Worm (Caenorhabditis elegans) whole organism, L4 larva: Measurements from ENCODE around the gene Y102A5C.2.
A peak's percentile ranks its signal among the peaks of the same experiment; 100 is the strongest.

Experiments
- F37D6.2 ChIP-seq: sonication (generic microtip); optimal IDR thresholded peaks from 2 replicates; lab custom pipeline; 2016; ENCODE audit warnings: mild to moderate bottlenecking, missing genetic modification characterization, missing compliant biosample characterization
- F49E8.2 ChIP-seq: sonication (generic microtip); optimal IDR thresholded peaks from 2 replicates; lab custom pipeline; 2016; ENCODE audit warnings: missing compliant biosample characterization, mild to moderate bottlenecking, missing genetic modification characterization, borderline replicate concordance
- R02D3.7 ChIP-seq: fragments of 150-350 bp; sonication (generic microtip); optimal IDR thresholded peaks from 3 replicates; lab custom pipeline; 2014; ENCODE audit warnings: missing biosample characterization, missing genetic modification characterization
- T20F7.1 ChIP-seq: fragments of 200-800 bp; sonication (Bioruptor generic); optimal IDR thresholded peaks from 2 replicates; lab custom pipeline; 2018; ENCODE audit warnings: mild to moderate bottlenecking, missing genetic modification characterization, missing compliant biosample characterization
- T26A8.4 ChIP-seq: fragments of 200-800 bp; sonication (Bioruptor generic); IDR thresholded peaks from 2 replicates; pipeline ENCODE4 v1.3.6; 2022; ENCODE audit warnings: missing genetic modification characterization, missing compliant biosample characterization
- Y105C5A.15 ChIP-seq: fragments of 200-800 bp; sonication (Bioruptor generic); IDR thresholded peaks from 2 replicates; pipeline ENCODE4 v1.3.6; 2022; ENCODE audit warnings: missing genetic modification characterization, missing compliant biosample characterization
- Y48G9A.11 ChIP-seq: fragments of 200-800 bp; sonication (Bioruptor generic); IDR thresholded peaks from 2 replicates; pipeline ENCODE4 v1.3.6; 2022; ENCODE audit warnings: missing genetic modification reagents, missing genetic modification characterization, missing compliant biosample characterization
- aha-1 ChIP-seq: fragments of 150-350 bp; peaks from one replicate; lab custom pipeline; 2014; ENCODE audit warnings: missing biosample characterization, missing genetic modification characterization
- ama-1 ChIP-seq: fragments of 150-350 bp; optimal IDR thresholded peaks from 2 replicates; lab custom pipeline; 2014; ENCODE audit warnings: inconsistent platforms, mixed read lengths
- attf-4 ChIP-seq: sonication (generic microtip); optimal IDR thresholded peaks from 3 replicates; lab custom pipeline; 2017; ENCODE audit warnings: missing biosample characterization, missing genetic modification characterization
- ceh-20 ChIP-seq: fragments of 200-800 bp; sonication (Bioruptor generic); IDR thresholded peaks from 2 replicates; pipeline ENCODE4 v1.3.6; 2022; ENCODE audit warnings: missing genetic modification reagents, missing genetic modification characterization, missing compliant biosample characterization
- ces-1 ChIP-seq: fragments of 150-350 bp; sonication (generic microtip); optimal IDR thresholded peaks from 4 replicates; lab custom pipeline; 2014; ENCODE audit warnings: missing biosample characterization, missing genetic modification reagents, missing genetic modification characterization
- daf-16 ChIP-seq, 3 experiments: sonication (generic microtip); optimal IDR thresholded peaks; 2 replicates each; lab custom pipeline; 2016 to 2017; ENCODE audit warnings: missing genetic modification characterization in 3 of 3, missing genetic modification reagents in 3 of 3, mild to moderate bottlenecking in 2 of 3, missing compliant biosample characterization in 2 of 3, missing biosample characterization in 1 of 3, moderate library complexity in 1 of 3
- daf-19 ChIP-seq: fragments of 200-800 bp; sonication (Bioruptor generic); conservative IDR thresholded peaks from 2 replicates; pipeline ENCODE4 v1.3.6; 2022; ENCODE audit warnings: missing genetic modification characterization, missing compliant biosample characterization
- dmd-6 ChIP-seq: fragments of 200-800 bp; sonication (Bioruptor generic); IDR thresholded peaks from 2 replicates; pipeline ENCODE4 v1.3.6; 2022; ENCODE audit warnings: missing genetic modification reagents, missing genetic modification characterization, missing compliant biosample characterization
- dmd-8 ChIP-seq: fragments of 200-800 bp; sonication (Bioruptor generic); IDR thresholded peaks from 2 replicates; pipeline ENCODE4 v1.3.6; 2022; ENCODE audit warnings: missing genetic modification characterization, missing compliant biosample characterization
- dpl-1 ChIP-seq: fragments of 150-350 bp; optimal IDR thresholded peaks from 2 replicates; lab custom pipeline; 2014; ENCODE audit warnings: missing biosample characterization, missing genetic modification reagents, missing genetic modification characterization
- duxl-1 ChIP-seq: sonication (generic microtip); optimal IDR thresholded peaks from 2 replicates; lab custom pipeline; 2016; ENCODE audit warnings: mild to moderate bottlenecking, missing genetic modification characterization, moderate library complexity, missing compliant biosample characterization; ENCODE audit not compliant: poor library complexity
- dve-1 ChIP-seq: sonication (generic microtip); optimal IDR thresholded peaks from 2 replicates; lab custom pipeline; 2017; ENCODE audit warnings: antibody characterized with exemption, mild to moderate bottlenecking, missing genetic modification characterization, missing compliant biosample characterization; ENCODE audit not compliant: insufficient read depth
- egl-43 ChIP-seq: fragments of 200-800 bp; sonication (Bioruptor generic); IDR thresholded peaks from 2 replicates; pipeline ENCODE4 v1.3.6; 2022; ENCODE audit warnings: missing genetic modification reagents, missing genetic modification characterization, missing compliant biosample characterization
- fkh-10 ChIP-seq: fragments of 150-350 bp; optimal IDR thresholded peaks from 2 replicates; lab custom pipeline; 2014; ENCODE audit warnings: missing biosample characterization, missing genetic modification reagents, missing genetic modification characterization
- gei-8 ChIP-seq: fragments of 200-800 bp; sonication (Bioruptor generic); optimal IDR thresholded peaks from 2 replicates; lab custom pipeline; 2018; ENCODE audit warnings: mild to moderate bottlenecking, missing genetic modification characterization, missing compliant biosample characterization
- hlh-11 ChIP-seq: fragments of 200-800 bp; sonication (Bioruptor generic); optimal IDR thresholded peaks from 2 replicates; lab custom pipeline; 2018; ENCODE audit warnings: mild to moderate bottlenecking, missing genetic modification characterization, missing compliant biosample characterization
- lim-7 ChIP-seq: fragments of 200-800 bp; sonication (Bioruptor generic); IDR thresholded peaks from 2 replicates; pipeline ENCODE4 v1.3.6; 2022; ENCODE audit warnings: missing genetic modification characterization, missing compliant biosample characterization
- lin-1 ChIP-seq: fragments of 200-800 bp; sonication (Bioruptor generic); IDR thresholded peaks from 2 replicates; pipeline ENCODE4 v1.3.6; 2022; ENCODE audit warnings: missing genetic modification reagents, missing genetic modification characterization, missing compliant biosample characterization
- lin-13 ChIP-seq: fragments of 150-350 bp; optimal IDR thresholded peaks from 2 replicates; lab custom pipeline; 2014; ENCODE audit warnings: missing biosample characterization, missing genetic modification reagents, missing genetic modification characterization
- lin-29 ChIP-seq: fragments of 200-800 bp; sonication (Bioruptor generic); IDR thresholded peaks from 2 replicates; pipeline ENCODE4 v1.3.6; 2022; ENCODE audit warnings: missing genetic modification reagents, missing genetic modification characterization, missing compliant biosample characterization
- lin-38 ChIP-seq: fragments of 200-800 bp; sonication (Bioruptor generic); IDR thresholded peaks from 2 replicates; pipeline ENCODE4 v1.3.6; 2022; ENCODE audit warnings: missing genetic modification reagents, missing genetic modification characterization, missing compliant biosample characterization
- mdt-29 ChIP-seq: fragments of 200-800 bp; sonication (Bioruptor generic); IDR thresholded peaks from 2 replicates; pipeline ENCODE4 v1.3.6; 2022; ENCODE audit warnings: missing genetic modification reagents, missing genetic modification characterization, missing compliant biosample characterization
- mep-1 ChIP-seq: fragments of 150-350 bp; sonication (generic microtip); optimal IDR thresholded peaks from 3 replicates; lab custom pipeline; 2014; ENCODE audit warnings: missing biosample characterization, missing genetic modification characterization
- mxl-2 ChIP-seq: fragments of 200-800 bp; sonication (Bioruptor generic); conservative IDR thresholded peaks from 2 replicates; pipeline ENCODE4 v1.3.6; 2022; ENCODE audit warnings: missing genetic modification reagents, missing genetic modification characterization, missing compliant biosample characterization
- nhr-102 ChIP-seq: sonication (generic microtip); optimal IDR thresholded peaks from 2 replicates; lab custom pipeline; 2016; ENCODE audit warnings: mild to moderate bottlenecking, missing genetic modification characterization, moderate library complexity, missing compliant biosample characterization
- nhr-11 ChIP-seq: fragments of 150-350 bp; optimal IDR thresholded peaks from 2 replicates; lab custom pipeline; 2014; ENCODE audit warnings: missing biosample characterization, missing genetic modification characterization
- nhr-28 ChIP-seq: fragments of 150-350 bp; optimal IDR thresholded peaks from 2 replicates; lab custom pipeline; 2014; ENCODE audit warnings: missing biosample characterization, missing genetic modification characterization
- nhr-41 ChIP-seq: fragments of 200-800 bp; sonication (Bioruptor generic); IDR thresholded peaks from 2 replicates; pipeline ENCODE4 v1.3.6; 2022; ENCODE audit warnings: missing genetic modification reagents, missing genetic modification characterization, missing compliant biosample characterization
- nhr-42 ChIP-seq: fragments of 200-800 bp; sonication (Bioruptor generic); IDR thresholded peaks from 2 replicates; pipeline ENCODE4 v1.3.6; 2022; ENCODE audit warnings: missing genetic modification characterization, missing compliant biosample characterization
- nhr-6 ChIP-seq: fragments of 150-350 bp; optimal IDR thresholded peaks from 2 replicates; lab custom pipeline; 2014; ENCODE audit warnings: missing biosample characterization, missing genetic modification characterization
- nhr-77 ChIP-seq: fragments of 150-350 bp; optimal IDR thresholded peaks from 2 replicates; lab custom pipeline; 2014; ENCODE audit warnings: missing biosample characterization, missing genetic modification characterization
- pha-4 ChIP-seq, 2 experiments: fragments of 150-350 bp in 1 of 2; fragments of 200-800 bp in 1 of 2; sonication (Bioruptor generic) in 1 of 2; IDR thresholded peaks in 1 of 2; optimal IDR thresholded peaks in 1 of 2; 2 replicates each; pipeline versions ENCODE4 v1.3.6 to Lab custom; 2014 to 2022; ENCODE audit warnings: missing genetic modification characterization in 2 of 2, missing genetic modification reagents in 2 of 2, missing biosample characterization in 1 of 2, missing compliant biosample characterization in 1 of 2
- php-3 ChIP-seq: fragments of 200-800 bp; sonication (Bioruptor generic); IDR thresholded peaks from 2 replicates; pipeline ENCODE4 v1.3.6; 2022; ENCODE audit warnings: missing genetic modification reagents, missing genetic modification characterization, missing compliant biosample characterization
- snpc-1.2 ChIP-seq: fragments of 200-800 bp; sonication (Bioruptor generic); IDR thresholded peaks from 2 replicates; pipeline ENCODE4 v1.3.6; 2022; ENCODE audit warnings: missing genetic modification reagents, missing genetic modification characterization, missing compliant biosample characterization
- spr-1 ChIP-seq: sonication (generic microtip); optimal IDR thresholded peaks from 2 replicates; lab custom pipeline; 2016; ENCODE audit warnings: mild to moderate bottlenecking, missing genetic modification characterization, missing compliant biosample characterization
- unc-62 ChIP-seq, 3 experiments: fragments of 150-350 bp in 1 of 3; sonication (generic microtip); optimal IDR thresholded peaks in 2 of 3; peaks in 1 of 3; 1 replicate in 1 of 3; 2 replicates in 2 of 3; lab custom pipeline; 2014 to 2017; ENCODE audit warnings: missing biosample characterization in 3 of 3, missing genetic modification characterization in 3 of 3, missing genetic modification reagents in 3 of 3, missing genotype in 1 of 3
- vab-7 ChIP-seq: fragments of 200-800 bp; sonication (Bioruptor generic); IDR thresholded peaks from 2 replicates; pipeline ENCODE4 v1.3.6; 2022; ENCODE audit warnings: missing genetic modification reagents, missing genetic modification characterization, missing compliant biosample characterization
- zfp-2 ChIP-seq: sonication (generic microtip); optimal IDR thresholded peaks from 2 replicates; lab custom pipeline; 2016; ENCODE audit warnings: mild to moderate bottlenecking, missing genetic modification characterization, missing compliant biosample characterization
- zip-11 ChIP-seq: fragments of 200-800 bp; sonication (Bioruptor generic); IDR thresholded peaks from 2 replicates; pipeline ENCODE4 v1.3.6; 2022; ENCODE audit warnings: missing genetic modification characterization, missing compliant biosample characterization
- ztf-11 ChIP-seq: fragments of 150-350 bp; optimal IDR thresholded peaks from 2 replicates; lab custom pipeline; 2014; ENCODE audit warnings: missing biosample characterization, missing genetic modification characterization
- ztf-7 ChIP-seq: fragments of 150-350 bp; optimal IDR thresholded peaks from 2 replicates; lab custom pipeline; 2014; ENCODE audit warnings: missing biosample characterization, missing genetic modification characterization

Gene Y102A5C.2

DNA sequence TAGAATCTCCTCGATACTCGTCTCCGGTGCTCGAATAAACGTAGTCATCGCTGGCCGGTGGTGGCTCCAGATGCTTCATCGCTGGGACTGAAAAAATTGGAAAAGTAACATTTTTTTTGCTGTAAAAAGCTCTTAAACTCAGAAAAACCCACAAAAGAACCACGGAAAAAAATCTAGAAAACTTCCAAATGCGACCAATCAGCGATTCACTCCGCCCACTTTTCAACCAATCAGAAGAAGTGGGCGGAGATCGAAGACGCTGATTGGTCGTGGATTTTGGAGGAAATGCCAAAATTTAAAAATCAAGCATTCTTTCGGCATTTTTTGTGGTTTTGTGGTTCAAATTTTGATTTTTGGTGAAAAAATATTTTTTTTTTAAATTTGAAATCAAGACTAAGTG, 40.4 kb downstream of the Y102A5C.2 start:
- TF ChIP-seq mxl-2 (GFP tag; lab: Robert Waterston, UW) (no peak), php-3 (GFP tag; lab: Robert Waterston, UW) (no peak), zip-11 (GFP tag; lab: Robert Waterston, UW) (no peak), unc-62 (GFP tag; optimal IDR thresholded peaks at IDR 0.05 in 1 of 2; lab: Kevin White, UChicago) (peak in 1 of 2 experiments; percentile 30), unc-62 (tag; optimal IDR thresholded peaks at IDR 0.05; lab: Kevin White, UChicago) (no peak), nhr-28 (tag; lab: Kevin White, UChicago) (no peak), fkh-10 (GFP tag; lab: Kevin White, UChicago) (no peak), aha-1 (no peak), lin-1 (GFP tag; lab: Robert Waterston, UW) (no peak)

DNA sequence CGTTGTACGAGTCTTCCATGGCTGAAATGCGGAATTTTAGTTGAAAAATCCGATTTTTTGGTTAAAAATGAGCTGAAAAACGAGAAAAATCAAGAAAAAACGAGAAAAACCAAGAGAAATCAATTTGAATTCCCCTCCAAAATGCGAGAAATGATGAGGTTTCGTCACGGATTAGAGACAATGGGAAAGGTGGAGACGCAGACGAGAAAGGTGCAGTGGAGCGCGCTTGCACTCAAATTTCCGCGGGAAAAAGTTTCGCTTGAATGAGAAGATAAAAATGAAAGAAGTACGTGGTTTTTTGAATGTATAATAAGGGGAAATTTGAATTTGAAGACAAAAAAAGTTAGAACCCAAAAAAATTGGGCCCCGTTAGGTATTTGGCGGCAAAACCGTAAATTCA, 47.1 kb downstream of the Y102A5C.2 start, which contains the start of gene efl-1:
efl-1 (minus strand) TSS at position 21 of the 400 bp plus-strand sequence.
- peak; percentile 87 for TF ChIP-seq nhr-77 (tag; lab: Kevin White, UChicago)
- TF ChIP-seq ztf-11 (tag; lab: Kevin White, UChicago) = no peak
- TF ChIP-seq spr-1 (tag; lab: Kevin White, UChicago) = peak; percentile 54
- no peak for TF ChIP-seq nhr-41 (GFP tag; lab: Robert Waterston, UW)
- TF ChIP-seq daf-16 (GFP tag; optimal IDR thresholded peaks at IDR 0.05; lab: Kevin White, UChicago) = peak in 1 of 2 experiments; percentile 25
- TF ChIP-seq daf-16 (tag; optimal IDR thresholded peaks at IDR 0.05; lab: Kevin White, UChicago) = peak; percentile 31
- no peak; the same call in none of the 2 replicates for TF ChIP-seq dmd-6
- peak; percentile 55 for TF ChIP-seq F37D6.2 (tag; lab: Kevin White, UChicago)
- TF ChIP-seq zip-11 (GFP tag; lab: Robert Waterston, UW) = no peak
- TF ChIP-seq ztf-7 (tag; lab: Kevin White, UChicago) = peak; percentile 80
- no peak for TF ChIP-seq R02D3.7 (tag; lab: Kevin White, UChicago)
- TF ChIP-seq dve-1 (tag; lab: Kevin White, UChicago) = peak; percentile 89
- TF ChIP-seq gei-8 (GFP tag; lab: Kevin White, UChicago) = no peak
- 0 out of 2 replicates have a peak, but pooled peaks have one; percentile 8 for TF ChIP-seq Y48G9A.11
- no peak for TF ChIP-seq attf-4 (tag; lab: Kevin White, UChicago)
- no peak for TF ChIP-seq lim-7 (GFP tag; lab: Robert Waterston, UW)
- TF ChIP-seq F49E8.2 = peak; percentile 12
- no peak for TF ChIP-seq snpc-1.2 (GFP tag; lab: Robert Waterston, UW)
- TF ChIP-seq Y105C5A.15 (GFP tag; lab: Robert Waterston, UW) = no peak
- TF ChIP-seq nhr-102 (tag; lab: Kevin White, UChicago) = peak; percentile 79
- peak; percentile 45; the same call in 1 of the 2 replicates for TF ChIP-seq vab-7 (GFP tag; lab: Robert Waterston, UW)
- TF ChIP-seq nhr-6 = peak; percentile 94
- peak; percentile 64; the same call in 1 of the 2 replicates for TF ChIP-seq mdt-29 (GFP tag; lab: Robert Waterston, UW)
- no peak for TF ChIP-seq dmd-8 (GFP tag; lab: Robert Waterston, UW)
- peak; percentile 95 for TF ChIP-seq duxl-1 (tag; lab: Kevin White, UChicago)
- peak; percentile 90 for TF ChIP-seq ceh-20
- TF ChIP-seq hlh-11 = peak; percentile 77
- TF ChIP-seq dpl-1 (GFP tag; lab: Kevin White, UChicago) = peak; percentile 100
- peak; percentile 78 for TF ChIP-seq nhr-11 (tag; lab: Kevin White, UChicago)
- peak; percentile 67 for TF ChIP-seq T20F7.1 (GFP tag; lab: Kevin White, UChicago)
- no peak for TF ChIP-seq daf-19 (GFP tag; lab: Robert Waterston, UW)
- TF ChIP-seq zfp-2 (tag; lab: Kevin White, UChicago) = peak; percentile 41
- peak; percentile 99 for TF ChIP-seq lin-38 (GFP tag; lab: Robert Waterston, UW)
- peak; percentile 66 for TF ChIP-seq ama-1 (lab: Kevin White, UChicago)
- TF ChIP-seq lin-29 = peak; percentile 57; the same call in 1 of the 2 replicates
- TF ChIP-seq mep-1 (tag; lab: Kevin White, UChicago) = peak; percentile 86
- peak; percentile 38; the same call in 1 of the 2 replicates for TF ChIP-seq nhr-42
- peak; percentile 71 for TF ChIP-seq lin-13 (GFP tag; lab: Kevin White, UChicago)
- TF ChIP-seq T26A8.4 (GFP tag; lab: Robert Waterston, UW) = no peak; the same call in 1 of the 2 replicates
- peak; percentile 51; the same call in 1 of the 2 replicates for TF ChIP-seq egl-43 (GFP tag; lab: Robert Waterston, UW)
- TF ChIP-seq pha-4 (GFP tag; IDR thresholded peaks at IDR 0.05; lab: Robert Waterston, UW) = peak; percentile 43; the same call in 1 of the 2 replicates
- peak; percentile 34 for TF ChIP-seq pha-4 (tag; optimal IDR thresholded peaks at IDR 0.05; lab: Kevin White, UChicago)
- TF ChIP-seq ces-1 (GFP tag; lab: Kevin White, UChicago) = peak; percentile 45
